Worm (Caenorhabditis elegans): ENCODE measurements around the gene R11G10.3.

- TF ChIP-seq lin-11 (tag; optimal IDR thresholded peaks at IDR 0.05) (no peak), sox-4 (tag; optimal IDR thresholded peaks at IDR 0.05) (no peak), F13H6.1 (tag; optimal IDR thresholded peaks at IDR 0.05) (peak; percentile 57)
Measured at ce11 chrV:13556746-13557145, 33.5 kb downstream of the R11G10.3 start, which contains the start of gene cav-2.

Data from whole organism, late embryonic.